Worm (Caenorhabditis elegans): Measurements from ENCODE around the gene snai-1.

snai-1 gene

ce11 chrIV:293995-294700 is 19.4 kb downstream of the snai-1 start (continued):
- TF ChIP-seq F49E8.2 (tag; optimal IDR thresholded peaks at IDR 0.05; ENCODE audit: borderline replicate concordance) (no peak), zag-1 (tag; optimal IDR thresholded peaks at IDR 0.05) (no peak), aly-2 (tag; optimal IDR thresholded peaks at IDR 0.05) (no peak), nhr-25 (tag; optimal IDR thresholded peaks at IDR 0.05; ENCODE audit: borderline replicate concordance, insufficient read depth) (no peak), tag-97 (GFP tag; IDR thresholded peaks at IDR 0.05) (no peak), hlh-11 (tag; optimal IDR thresholded peaks at IDR 0.05) (peak; percentile 13), ztf-7 (tag; optimal IDR thresholded peaks at IDR 0.05) (no peak), spr-3 (GFP tag; optimal IDR thresholded peaks at IDR 0.05) (no peak), nhr-11 (tag; optimal IDR thresholded peaks at IDR 0.05) (no peak), gei-8 (GFP tag; optimal IDR thresholded peaks at IDR 0.05) (no peak), arid-1 (GFP tag; conservative IDR thresholded peaks at IDR 0.05) (no peak), lin-13 (GFP tag; optimal IDR thresholded peaks at IDR 0.05) (no peak), Y105C5A.15 (GFP tag; IDR thresholded peaks at IDR 0.05) (no peak), T20F7.1 (GFP tag; optimal IDR thresholded peaks at IDR 0.05) (no peak), F26F4.8 (GFP tag; conservative IDR thresholded peaks at IDR 0.05) (no peak), spr-1 (tag; optimal IDR thresholded peaks at IDR 0.05) (no peak), vab-7 (GFP tag; IDR thresholded peaks at IDR 0.05) (no peak), egl-43 (GFP tag; IDR thresholded peaks at IDR 0.05) (no peak), F10B5.3 (tag; optimal IDR thresholded peaks at IDR 0.05) (no peak), zip-2 (tag; optimal IDR thresholded peaks at IDR 0.05) (no peak), ceh-82 (tag; optimal IDR thresholded peaks at IDR 0.05) (no peak), cey-2 (tag; optimal IDR thresholded peaks at IDR 0.05; ENCODE audit: borderline replicate concordance, insufficient read depth) (no peak), daf-8 (GFP tag; IDR thresholded peaks at IDR 0.05) (no peak), hlh-30 (tag; optimal IDR thresholded peaks at IDR 0.05; ENCODE audit: insufficient read depth) (peak; percentile 37), php-3 (GFP tag; IDR thresholded peaks at IDR 0.05) (no peak), F44E2.7 (GFP tag; IDR thresholded peaks at IDR 0.05) (no peak), dpl-1 (GFP tag; optimal IDR thresholded peaks at IDR 0.05) (no peak), aha-1 (tag) (peak; percentile 88), unc-39 (tag; optimal IDR thresholded peaks at IDR 0.05) (no peak), nhr-6 (tag; optimal IDR thresholded peaks at IDR 0.05) (no peak), nhr-48 (tag; optimal IDR thresholded peaks at IDR 0.05) (no peak), ctbp-1 (GFP tag; IDR thresholded peaks at IDR 0.05) (no peak), ceh-28 (tag; optimal IDR thresholded peaks at IDR 0.05) (no peak), nhr-42 (GFP tag; IDR thresholded peaks at IDR 0.05) (no peak), daf-16 (GFP tag; optimal IDR thresholded peaks at IDR 0.05) (peak in 1 of 2 experiments; percentile 3), daf-16 (tag; optimal IDR thresholded peaks at IDR 0.05) (peak; percentile 24), lin-1 (GFP tag; IDR thresholded peaks at IDR 0.05) (0 out of 2 replicates have a peak, but pooled peaks have one; percentile 37), snpc-1.2 (GFP tag; IDR thresholded peaks at IDR 0.05) (no peak), skn-1 (tag; optimal IDR thresholded peaks at IDR 0.05) (no peak), mep-1 (tag; optimal IDR thresholded peaks at IDR 0.05) (no peak), lin-39 (tag; optimal IDR thresholded peaks at IDR 0.05) (no peak), nhr-77 (tag; optimal IDR thresholded peaks at IDR 0.05) (no peak), sdz-12 (GFP tag; optimal IDR thresholded peaks at IDR 0.05) (no peak), unc-130 (GFP tag; optimal IDR thresholded peaks at IDR 0.05) (no peak), zfp-2 (tag; optimal IDR thresholded peaks at IDR 0.05) (no peak), lin-15B (tag; optimal IDR thresholded peaks at IDR 0.05) (no peak), zfp-3 (GFP tag; conservative IDR thresholded peaks at IDR 0.05) (0 out of 2 replicates have a peak, but pooled peaks have one; percentile 14), mdl-1 (tag; optimal IDR thresholded peaks at IDR 0.05) (no peak), lir-3 (tag; optimal IDR thresholded peaks at IDR 0.05) (no peak), D1046.2 (GFP tag; IDR thresholded peaks at IDR 0.05) (no peak), set-16 (GFP tag; IDR thresholded peaks at IDR 0.05) (0 out of 2 replicates have a peak, but pooled peaks have one; percentile 8), attf-4 (tag; optimal IDR thresholded peaks at IDR 0.05) (no peak)
